Worm (Caenorhabditis elegans) whole organism, L3 larva: ENCODE results near the gene cyc-2.1.

Experiments
- R02D3.7 ChIP-seq: fragments of 150-350 bp; optimal IDR thresholded peaks from 2 replicates; lab custom pipeline; 2014; ENCODE audit warnings: missing biosample characterization, missing genetic modification characterization
- ZK546.5 ChIP-seq: sonication (generic microtip); optimal IDR thresholded peaks from 2 replicates; lab custom pipeline; 2017; ENCODE audit warnings: missing biosample characterization, missing genetic modification characterization
- aly-2 ChIP-seq: fragments of 150-350 bp; optimal IDR thresholded peaks from 2 replicates; lab custom pipeline; 2014; ENCODE audit warnings: missing biosample characterization, missing genetic modification characterization
- ama-1 ChIP-seq: fragments of 150-350 bp; optimal IDR thresholded peaks from 2 replicates; lab custom pipeline; 2018
- ceh-16 ChIP-seq: sonication (generic microtip); optimal IDR thresholded peaks from 2 replicates; lab custom pipeline; 2017; ENCODE audit warnings: missing biosample characterization, missing genetic modification characterization
- ceh-82 ChIP-seq: fragments of 150-350 bp; optimal IDR thresholded peaks from 2 replicates; lab custom pipeline; 2014; ENCODE audit warnings: missing biosample characterization, missing genetic modification characterization
- ceh-9 ChIP-seq: sonication (generic microtip); optimal IDR thresholded peaks from 2 replicates; lab custom pipeline; 2018; ENCODE audit warnings: missing biosample characterization, missing genetic modification characterization
- daf-12 ChIP-seq: fragments of 150-350 bp; optimal IDR thresholded peaks from 2 replicates; lab custom pipeline; 2014; ENCODE audit warnings: missing biosample characterization, missing genetic modification reagents, missing genetic modification characterization
- egl-27 ChIP-seq: sonication (generic microtip); optimal IDR thresholded peaks from 4 replicates; lab custom pipeline; 2017; ENCODE audit warnings: missing biosample characterization, missing genetic modification reagents, missing genetic modification characterization
- egl-5 ChIP-seq: fragments of 150-350 bp; optimal IDR thresholded peaks from 2 replicates; lab custom pipeline; 2017; ENCODE audit warnings: missing biosample characterization, missing genetic modification reagents, missing genetic modification characterization, inconsistent platforms
- elt-1 ChIP-seq: fragments of 150-350 bp; optimal IDR thresholded peaks from 2 replicates; lab custom pipeline; 2014; ENCODE audit warnings: missing biosample characterization, missing genetic modification characterization
- elt-2 ChIP-seq: sonication (generic microtip); optimal IDR thresholded peaks from 2 replicates; lab custom pipeline; 2016; ENCODE audit warnings: missing genetic modification reagents, mild to moderate bottlenecking, missing genetic modification characterization, missing compliant biosample characterization
- elt-3 ChIP-seq, 3 experiments: fragments of 150-350 bp in 1 of 3; sonication (generic microtip) in 2 of 3; optimal IDR thresholded peaks; 2 replicates in 2 of 3; 4 replicates in 1 of 3; lab custom pipeline; 2014 to 2017; ENCODE audit warnings: missing biosample characterization in 3 of 3, missing genetic modification characterization in 3 of 3
- fkh-10 ChIP-seq: sonication (generic microtip); optimal IDR thresholded peaks from 2 replicates; lab custom pipeline; 2017; ENCODE audit warnings: missing biosample characterization, missing genetic modification reagents, missing genetic modification characterization
- fkh-2 ChIP-seq: fragments of 150-350 bp; optimal IDR thresholded peaks from 2 replicates; lab custom pipeline; 2014; ENCODE audit warnings: missing biosample characterization, missing genetic modification reagents, missing genetic modification characterization
- fos-1 ChIP-seq: fragments of 150-350 bp; optimal IDR thresholded peaks from 2 replicates; lab custom pipeline; 2014; ENCODE audit warnings: missing biosample characterization, missing genetic modification characterization
- hmg-11 ChIP-seq: sonication (generic microtip); optimal IDR thresholded peaks from 2 replicates; lab custom pipeline; 2016; ENCODE audit warnings: missing genetic modification characterization, missing compliant biosample characterization
- jun-1 ChIP-seq: fragments of 150-350 bp; optimal IDR thresholded peaks from 2 replicates; lab custom pipeline; 2014; ENCODE audit warnings: missing biosample characterization, missing genetic modification reagents, missing genetic modification characterization
- lin-15B ChIP-seq: fragments of 150-350 bp; optimal IDR thresholded peaks from 2 replicates; lab custom pipeline; 2014; ENCODE audit warnings: missing biosample characterization, missing genetic modification characterization
- lin-39 ChIP-seq: fragments of 150-350 bp; optimal IDR thresholded peaks from 2 replicates; lab custom pipeline; 2018; ENCODE audit warnings: missing biosample characterization, missing genetic modification reagents, missing genetic modification characterization
- lsy-12 ChIP-seq: sonication (generic microtip); optimal IDR thresholded peaks from 2 replicates; lab custom pipeline; 2016; ENCODE audit warnings: mild to moderate bottlenecking, missing genetic modification characterization, missing compliant biosample characterization
- mml-1 ChIP-seq: fragments of 150-350 bp; sonication (generic microtip); optimal IDR thresholded peaks from 3 replicates; lab custom pipeline; 2014; ENCODE audit warnings: missing biosample characterization, missing genetic modification characterization
- nfya-1 ChIP-seq: sonication (generic microtip); optimal IDR thresholded peaks from 2 replicates; lab custom pipeline; 2017; ENCODE audit warnings: missing genetic modification characterization, mild to moderate bottlenecking, missing compliant biosample characterization, antibody characterized with exemption, moderate library complexity; ENCODE audit not compliant: insufficient read depth
- nhr-11 ChIP-seq: fragments of 150-350 bp; optimal IDR thresholded peaks from 2 replicates; lab custom pipeline; 2014; ENCODE audit warnings: missing biosample characterization, missing genetic modification characterization
- nhr-43 ChIP-seq: sonication (generic microtip); optimal IDR thresholded peaks from 2 replicates; lab custom pipeline; 2016; ENCODE audit warnings: mild to moderate bottlenecking, missing genetic modification characterization, missing compliant biosample characterization; ENCODE audit not compliant: poor library complexity, severe bottlenecking
- nhr-67 ChIP-seq: fragments of 150-350 bp; optimal IDR thresholded peaks from 2 replicates; lab custom pipeline; 2014; ENCODE audit warnings: missing biosample characterization, missing genetic modification characterization
- nhr-76 ChIP-seq: fragments of 150-350 bp; sonication (generic microtip); optimal IDR thresholded peaks from 5 replicates; lab custom pipeline; 2014; ENCODE audit warnings: missing biosample characterization, missing genetic modification characterization
- nhr-77 ChIP-seq: fragments of 150-350 bp; optimal IDR thresholded peaks from 2 replicates; lab custom pipeline; 2014; ENCODE audit warnings: missing biosample characterization, missing genetic modification characterization
- pha-4 ChIP-seq: fragments of 150-350 bp; optimal IDR thresholded peaks from 2 replicates; lab custom pipeline; 2014; ENCODE audit warnings: missing biosample characterization, missing genetic modification reagents, missing genetic modification characterization
- pqm-1 ChIP-seq: fragments of 150-350 bp; optimal IDR thresholded peaks from 2 replicates; lab custom pipeline; 2017; ENCODE audit warnings: missing biosample characterization, missing genetic modification characterization, inconsistent platforms
- sea-2 ChIP-seq: fragments of 150-350 bp; sonication (generic microtip); optimal IDR thresholded peaks from 4 replicates; lab custom pipeline; 2014; ENCODE audit warnings: missing biosample characterization, missing genetic modification reagents, missing genetic modification characterization
- skn-1 ChIP-seq: fragments of 150-350 bp; optimal IDR thresholded peaks from 2 replicates; lab custom pipeline; 2014; ENCODE audit warnings: missing biosample characterization, missing genetic modification characterization
- snpc-4 ChIP-seq: fragments of 150-350 bp; optimal IDR thresholded peaks from 2 replicates; lab custom pipeline; 2014; ENCODE audit warnings: missing biosample characterization, missing genetic modification characterization
- tbx-2 ChIP-seq: sonication (generic microtip); optimal IDR thresholded peaks from 2 replicates; lab custom pipeline; 2016; ENCODE audit warnings: mild to moderate bottlenecking, missing genetic modification characterization, missing compliant biosample characterization
- unc-39 ChIP-seq: sonication (generic microtip); optimal IDR thresholded peaks from 4 replicates; lab custom pipeline; 2017; ENCODE audit warnings: missing biosample characterization, missing genetic modification characterization
- unc-62 ChIP-seq: fragments of 150-350 bp; sonication (generic microtip); optimal IDR thresholded peaks from 4 replicates; lab custom pipeline; 2014; ENCODE audit warnings: missing biosample characterization, missing genetic modification reagents, missing genetic modification characterization
- zag-1 ChIP-seq: fragments of 150-350 bp; optimal IDR thresholded peaks from 2 replicates; lab custom pipeline; 2014; ENCODE audit warnings: missing biosample characterization, missing genetic modification characterization
- ztf-11 ChIP-seq: fragments of 150-350 bp; optimal IDR thresholded peaks from 2 replicates; lab custom pipeline; 2014; ENCODE audit warnings: missing biosample characterization, missing genetic modification characterization
- ztf-4 ChIP-seq: fragments of 150-350 bp; optimal IDR thresholded peaks from 2 replicates; lab custom pipeline; 2014; ENCODE audit warnings: missing biosample characterization, missing genetic modification characterization

The cyc-2.1 gene

ce11 chrIV:4760378-4761084 is 11.7 kb upstream of the cyc-2.1 start, which contains the start of the genes memi-1 and cyp-31A3:
Gene memi-1 (minus strand): TSS chrIV:4760428.
Gene cyp-31A3 (plus strand): TSS chrIV:4761049.
- no peak for TF ChIP-seq nhr-77
- TF ChIP-seq pqm-1 (tag; lab: Kevin White, UChicago) = no peak
- no peak for TF ChIP-seq fkh-2
- TF ChIP-seq egl-27 (tag; lab: Kevin White, UChicago) = no peak
- TF ChIP-seq ceh-82 (tag; lab: Kevin White, UChicago) = no peak
- no peak for TF ChIP-seq ztf-4 (tag; lab: Kevin White, UChicago)
- no peak for TF ChIP-seq hmg-11 (tag; lab: Kevin White, UChicago)
- no peak for TF ChIP-seq fos-1
- TF ChIP-seq skn-1 (tag; lab: Kevin White, UChicago) = no peak
- no peak for TF ChIP-seq egl-5
- no peak for TF ChIP-seq nhr-11 (tag; lab: Kevin White, UChicago)
- TF ChIP-seq elt-3 (tag; optimal IDR thresholded peaks at IDR 0.05; lab: Kevin White, UChicago) = no peak
- TF ChIP-seq daf-12 (tag; lab: Kevin White, UChicago) = no peak
- TF ChIP-seq nfya-1 = no peak
- no peak for TF ChIP-seq tbx-2 (tag; lab: Kevin White, UChicago)
- TF ChIP-seq, all 47 proteins: peak for 0

DNA sequence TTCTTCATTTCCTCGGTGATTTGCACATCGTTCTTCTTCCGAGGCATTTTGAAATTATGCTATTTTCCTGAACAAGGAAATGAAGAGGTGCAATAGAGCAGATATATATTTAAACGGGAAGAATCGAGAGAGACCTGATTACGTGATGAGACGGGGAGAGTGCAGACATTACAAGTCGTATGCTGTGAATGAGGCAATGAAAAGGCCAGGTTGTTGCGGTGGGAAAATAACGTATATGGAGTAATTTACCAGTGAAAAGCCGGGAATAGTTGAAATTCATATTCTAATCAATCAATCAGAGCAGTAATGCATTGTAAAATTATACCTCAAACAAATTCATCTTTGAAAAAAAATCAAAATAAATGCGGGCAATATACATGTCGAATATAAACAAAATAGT is 9.8 kb upstream of the cyc-2.1 start, which contains the start of gene Y17G9B.8:
Gene Y17G9B.8, minus strand, starts transcription at position 182 of the 400 bp plus-strand sequence.
- TF ChIP-seq ztf-11 (no peak), sea-2 (no peak), nhr-11 (tag; lab: Kevin White, UChicago) (no peak), nhr-76 (tag; lab: Kevin White, UChicago) (no peak), skn-1 (tag; lab: Kevin White, UChicago) (no peak), fos-1 (no peak), zag-1 (tag; lab: Kevin White, UChicago) (no peak)
- TF ChIP-seq, all 47 proteins: peak for 0

- TF ChIP-seq aly-2 (tag; lab: Kevin White, UChicago) (no peak), ceh-9 (no peak), unc-39 (tag; lab: Kevin White, UChicago) (no peak), fkh-2 (no peak)
These were observed 7.3 kb upstream of the cyc-2.1 start, which contains the start of the genes fbxb-77 and Y17G9B.11 for ce11 chrIV:4755929-4756655. Gene fbxb-77 (minus strand): TSS chrIV:4756157. Gene Y17G9B.11 (plus strand): TSS chrIV:4756605.

DNA sequence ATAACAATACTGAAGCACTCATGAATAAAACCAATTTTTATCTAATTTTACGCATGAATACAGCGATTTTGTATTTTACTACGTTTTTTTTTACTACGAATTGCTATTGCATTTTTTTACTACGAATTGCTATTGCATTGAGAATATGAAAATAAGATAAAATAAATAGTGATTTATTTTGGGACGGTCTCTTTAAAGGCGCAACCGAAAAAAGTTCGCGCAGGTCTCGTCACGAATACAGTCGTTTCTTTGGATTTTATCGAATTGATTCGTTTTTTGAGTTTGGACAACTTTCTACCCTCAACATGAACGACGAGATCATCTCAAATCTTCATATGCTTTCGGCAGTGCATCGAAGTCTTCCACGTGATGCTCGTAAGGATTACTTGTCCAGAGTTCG is 3.0 kb upstream of the cyc-2.1 start, which contains the start of gene Y17G9B.4:
Gene Y17G9B.4, plus strand, starts transcription at position 306 of the 400 bp plus-strand sequence.
- no peak for TF ChIP-seq ama-1 (lab: Kevin White, UChicago)

DNA sequence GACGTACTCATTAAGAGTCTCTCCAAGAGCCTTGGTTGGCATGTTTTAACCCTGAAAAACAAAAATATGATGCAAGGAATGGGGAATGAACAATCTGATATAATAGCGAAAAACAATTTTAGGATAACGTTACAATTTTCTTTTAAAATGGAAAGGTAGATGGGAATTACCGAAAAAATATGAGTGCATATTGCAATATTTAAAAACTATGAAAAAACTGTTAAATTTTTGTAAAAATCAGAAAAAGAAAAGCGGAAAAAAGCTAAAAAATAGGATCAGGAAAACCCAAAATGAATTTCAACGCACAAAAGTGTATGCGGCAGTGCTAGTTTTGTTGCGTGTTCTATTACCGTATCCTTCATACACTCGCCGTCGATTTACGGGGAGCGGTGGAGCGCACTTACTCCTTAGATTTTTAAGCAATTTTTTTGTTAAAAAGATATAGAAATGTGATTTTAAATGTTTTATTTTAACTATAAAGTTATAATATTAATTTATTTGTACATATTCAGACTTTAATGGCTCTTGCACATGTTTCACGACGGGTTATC is 991 bp upstream of the cyc-2.1 start, which contains the start of the genes rpl-20 and Y17G9B.5:
Gene rpl-20, minus strand, starts transcription at position 51 of the 551 bp plus-strand sequence.
Gene Y17G9B.5, plus strand, starts transcription at position 513 of the 551 bp plus-strand sequence.
- TF ChIP-seq elt-2 (tag; lab: Kevin White, UChicago) = peak; percentile 98
- TF ChIP-seq snpc-4 (tag; lab: Kevin White, UChicago) = peak; percentile 98
- peak; percentile 67 for TF ChIP-seq nhr-67 (tag; lab: Kevin White, UChicago)
- peak; percentile 97 for TF ChIP-seq aly-2 (tag; lab: Kevin White, UChicago)
- TF ChIP-seq R02D3.7 (tag; lab: Kevin White, UChicago) = peak; percentile 100
- TF ChIP-seq ama-1 (lab: Kevin White, UChicago) = peak; percentile 91
- peak; percentile 87 for TF ChIP-seq zag-1 (tag; lab: Kevin White, UChicago)
- peak; percentile 99 for TF ChIP-seq nhr-43 (tag; lab: Kevin White, UChicago)
- TF ChIP-seq skn-1 (tag; lab: Kevin White, UChicago) = peak; percentile 97
- peak; percentile 99 for TF ChIP-seq lin-39 (tag; lab: Kevin White, UChicago)
- TF ChIP-seq ztf-11 = peak; percentile 64
- TF ChIP-seq daf-12 (tag; lab: Kevin White, UChicago) = peak; percentile 87
- no peak for TF ChIP-seq mml-1 (tag; lab: Kevin White, UChicago)
- peak; percentile 83 for TF ChIP-seq ZK546.5 (tag; lab: Kevin White, UChicago)
- peak; percentile 94 for TF ChIP-seq fos-1
- peak; percentile 60 for TF ChIP-seq ceh-16 (tag; lab: Kevin White, UChicago)
- TF ChIP-seq ztf-4 (tag; lab: Kevin White, UChicago) = peak; percentile 97
- TF ChIP-seq tbx-2 (tag; lab: Kevin White, UChicago) = peak; percentile 98
- TF ChIP-seq nhr-76 (tag; lab: Kevin White, UChicago) = peak; percentile 90
- TF ChIP-seq fkh-10 (GFP tag; lab: Kevin White, UChicago) = peak; percentile 100
- TF ChIP-seq nfya-1 = peak; percentile 100
- peak; percentile 100 for TF ChIP-seq lin-15B (tag; lab: Kevin White, UChicago)
- TF ChIP-seq unc-62 (GFP tag; lab: Kevin White, UChicago) = peak; percentile 97
- no peak for TF ChIP-seq ceh-9
- TF ChIP-seq hmg-11 (tag; lab: Kevin White, UChicago) = peak; percentile 100
- peak; percentile 99 for TF ChIP-seq jun-1 (tag; lab: Kevin White, UChicago)
- peak; percentile 100 for TF ChIP-seq lsy-12
- peak; percentile 100 for TF ChIP-seq pha-4 (tag; lab: Kevin White, UChicago)
- peak; percentile 98 for TF ChIP-seq nhr-11 (tag; lab: Kevin White, UChicago)
- peak; percentile 98 for TF ChIP-seq ceh-82 (tag; lab: Kevin White, UChicago)
- TF ChIP-seq elt-1 (tag; lab: Kevin White, UChicago) = peak; percentile 97
- peak; percentile 97 for TF ChIP-seq nhr-77
